Fruit fly (Drosophila melanogaster): Measurements from ENCODE around the gene GAA1.

GAA1 gene

dm6 chrX:5865051-5865450 lies 8.1 kb downstream of the GAA1 start, which contains the start of gene CG43137:
CG43137 (minus strand) TSS chrX:5865151.
- TF ChIP-seq sim (GFP tag; IDR thresholded peaks at IDR 0.05) (no peak), CG17912 (GFP tag; optimal IDR thresholded peaks at IDR 0.05) (no peak), CG9437 (GFP tag; optimal IDR thresholded peaks at IDR 0.05) (no peak), btn (GFP tag; optimal IDR thresholded peaks at IDR 0.05) (no peak)

dm6 chrX:5853461-5853860 lies 19.7 kb downstream of the GAA1 start, which contains the start of gene CG43136:
CG43136 (plus strand) TSS chrX:5853761.
- TF ChIP-seq CG4328 (GFP tag; optimal IDR thresholded peaks at IDR 0.05) (no peak), CG42726 (GFP tag; IDR thresholded peaks at IDR 0.05; ENCODE audit: partially characterized antibody) (no peak), HHEX (GFP tag; optimal IDR thresholded peaks at IDR 0.05) (no peak), sd (tag; optimal IDR thresholded peaks at IDR 0.05) (no peak), oc (tag; optimal IDR thresholded peaks at IDR 0.05) (no peak), CG8281 (tag; optimal IDR thresholded peaks at IDR 0.05) (no peak), NC2β (GFP tag; optimal IDR thresholded peaks at IDR 0.05) (no peak), CG17829 (tag; optimal IDR thresholded peaks at IDR 0.05) (no peak), CG14965 (GFP tag; optimal IDR thresholded peaks at IDR 0.05; ENCODE audit: borderline replicate concordance) (no peak), CG12219 (GFP tag; optimal IDR thresholded peaks at IDR 0.05) (no peak), dan (GFP tag; IDR thresholded peaks at IDR 0.05) (no peak), onecut (GFP tag; IDR thresholded peaks at IDR 0.05) (no peak), fru (optimal IDR thresholded peaks at IDR 0.05) (no peak), Aef1 (GFP tag; IDR thresholded peaks at IDR 0.05) (no peak), dati (GFP tag; IDR thresholded peaks at IDR 0.05) (no peak), CG10321 (GFP tag; IDR thresholded peaks at IDR 0.05) (no peak), trem (tag; optimal IDR thresholded peaks at IDR 0.05) (no peak), psq (GFP tag; optimal IDR thresholded peaks at IDR 0.05) (no peak)

dm6 chrX:5852677-5853076 lies 20.5 kb downstream of the GAA1 start:
- peak; percentile 54 for TF ChIP-seq row (GFP tag; IDR thresholded peaks at IDR 0.05)
- TF ChIP-seq CG13424 (tag; optimal IDR thresholded peaks at IDR 0.05) = peak; percentile 1
- peak; percentile 16 for TF ChIP-seq cwo (GFP tag; optimal IDR thresholded peaks at IDR 0.05)
- peak; percentile 12 for TF ChIP-seq Blimp-1 (GFP tag; optimal IDR thresholded peaks at IDR 0.05)
- TF ChIP-seq CG10959 (GFP tag; IDR thresholded peaks at IDR 0.05) = 0 out of 2 replicates have a peak, but pooled peaks have one; percentile 16
- TF ChIP-seq grau (tag; optimal IDR thresholded peaks at IDR 0.05) = peak; percentile 27
- peak; percentile 47 for TF ChIP-seq CG2678 (tag; optimal IDR thresholded peaks at IDR 0.05)
- no peak for TF ChIP-seq pzg (GFP tag; optimal IDR thresholded peaks at IDR 0.05)
- no peak for TF ChIP-seq prd (optimal IDR thresholded peaks at IDR 0.05)
- TF ChIP-seq prd (GFP tag; IDR thresholded peaks at IDR 0.05) = peak; percentile 50; the same call in 2 of the 3 replicates
- no peak for TF ChIP-seq CG7271 (tag; optimal IDR thresholded peaks at IDR 0.05)
- no peak for TF ChIP-seq CG4820 (GFP tag; optimal IDR thresholded peaks at IDR 0.05)
- no peak for TF ChIP-seq ewg (GFP tag; optimal IDR thresholded peaks at IDR 0.05)
- no peak for TF ChIP-seq hb (GFP tag; IDR thresholded peaks at IDR 0.05; ENCODE audit: partially characterized antibody)
- peak; percentile 60 for TF ChIP-seq CG7839 (tag; optimal IDR thresholded peaks at IDR 0.05)
- TF ChIP-seq hth (optimal IDR thresholded peaks at IDR 0.05) = no peak
- TF ChIP-seq CG15514 (GFP tag; optimal IDR thresholded peaks at IDR 0.05) = peak; percentile 0
- TF ChIP-seq unpg (GFP tag; optimal IDR thresholded peaks at IDR 0.05) = peak; percentile 10
- peak; percentile 50 for TF ChIP-seq CG18599 (GFP tag; optimal IDR thresholded peaks at IDR 0.05)
- TF ChIP-seq zen (tag; optimal IDR thresholded peaks at IDR 0.05) = peak; percentile 18
- peak; percentile 0 for TF ChIP-seq D19A (tag; optimal IDR thresholded peaks at IDR 0.05)
- TF ChIP-seq CG15269 (tag; optimal IDR thresholded peaks at IDR 0.05) = peak; percentile 8
- peak; percentile 38; the same call in 1 of the 2 replicates for TF ChIP-seq slbo (GFP tag; IDR thresholded peaks at IDR 0.05)
- TF ChIP-seq Rfx (GFP tag; IDR thresholded peaks at IDR 0.05) = no peak
- TF ChIP-seq CG4730 (GFP tag; IDR thresholded peaks at IDR 0.05) = no peak
- peak; percentile 30 for TF ChIP-seq CG2712 (tag; optimal IDR thresholded peaks at IDR 0.05)
- peak; percentile 7; the same call in 1 of the 3 replicates for TF ChIP-seq zfh1 (GFP tag; IDR thresholded peaks at IDR 0.05)

Data from whole organism, embryonic.